ENCODE assay signal across 7 fruit fly cellular contexts in the genomic region with DNA sequence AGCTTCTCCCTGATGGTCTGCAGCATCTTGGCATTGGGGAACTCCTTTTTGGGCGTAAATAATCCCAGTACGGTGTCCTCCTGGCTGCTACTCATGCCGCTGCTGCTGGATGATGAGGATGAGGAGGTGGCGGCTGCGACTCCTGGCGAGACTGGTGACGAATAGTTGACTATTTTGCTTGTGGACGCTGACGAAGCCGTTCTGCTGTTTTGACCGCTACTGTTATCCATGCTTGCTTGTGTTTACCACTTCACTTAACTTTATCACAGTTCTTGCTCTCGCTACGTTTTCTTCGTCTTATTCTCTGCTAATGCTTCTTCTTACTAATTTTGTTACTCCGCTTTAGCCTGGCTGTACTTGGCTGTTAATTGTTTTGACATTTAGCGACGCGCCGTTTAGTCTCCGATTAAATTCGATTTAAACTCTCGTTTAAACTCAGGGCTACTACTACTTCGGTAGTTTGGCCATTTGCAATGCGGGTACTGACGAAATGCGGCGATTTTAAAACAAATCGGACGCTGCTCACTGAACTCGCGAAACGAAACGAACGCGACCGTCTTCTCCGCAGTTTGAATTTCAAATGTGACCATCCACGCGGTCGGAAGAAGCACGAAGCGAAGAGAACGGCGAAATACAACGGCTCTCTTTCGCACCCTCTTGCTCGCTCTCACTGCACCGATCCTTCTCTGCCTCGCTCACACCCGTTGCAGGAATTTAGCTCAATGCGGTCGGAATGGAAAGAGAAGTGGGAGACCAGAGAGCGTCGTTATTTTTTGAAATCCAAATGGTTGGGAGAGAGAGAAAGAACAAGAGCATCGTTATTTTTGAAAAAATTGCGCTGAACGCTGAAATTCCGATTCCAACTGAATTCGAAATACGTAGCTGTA.
TF ChIP-seq lines count a peak whose summit lies in the region.

Gene trbl (minus strand): TSS at position 584 of the 887 bp plus-strand sequence.

- TF ChIP-seq CTCF in whole organism, embryonic (GFP tag; optimal IDR thresholded peaks at IDR 0.05; lab: Kevin White, UChicago) = peak; percentile 36

TF ChIP-seq in Kc167, 6 proteins besides CTCF, POLR2A, EP300 and RAD21:
- TF ChIP-seq psq (optimal IDR thresholded peaks at IDR 0.05; lab: Kevin White, UChicago) (peak; percentile 89), insv (optimal IDR thresholded peaks at IDR 0.05; lab: Kevin White, UChicago) (peak; percentile 92), Sin3A (optimal IDR thresholded peaks at IDR 0.05; lab: Kevin White, UChicago) (no peak), ttk (optimal IDR thresholded peaks at IDR 0.05; lab: Kevin White, UChicago) (no peak)

TF ChIP-seq in whole organism, 6 proteins besides CTCF, POLR2A, EP300 and RAD21:
- TF ChIP-seq usp (GFP tag; optimal IDR thresholded peaks at IDR 0.05; lab: Kevin White, UChicago) (no peak), EcR (GFP tag; optimal IDR thresholded peaks at IDR 0.05; lab: Kevin White, UChicago) (no peak), CG8478 (optimal IDR thresholded peaks at IDR 0.05; lab: Kevin White, UChicago) (peak; percentile 27), psq (optimal IDR thresholded peaks at IDR 0.05; lab: Kevin White, UChicago) (peak; percentile 5)

TF ChIP-seq in whole organism, adult, 20 proteins besides CTCF, POLR2A, EP300 and RAD21 (continues in another document):
- no peak for TF ChIP-seq CG1620 (GFP tag; optimal IDR thresholded peaks at IDR 0.05; lab: Kevin White, UChicago)
- TF ChIP-seq CG5204 (GFP tag; optimal IDR thresholded peaks at IDR 0.05; lab: Kevin White, UChicago) = no peak
- TF ChIP-seq cic (GFP tag; optimal IDR thresholded peaks at IDR 0.05; lab: Kevin White, UChicago) = peak; percentile 73
- peak; percentile 54 for TF ChIP-seq CG7045 (GFP tag; optimal IDR thresholded peaks at IDR 0.05; lab: Kevin White, UChicago)
- TF ChIP-seq Crg-1 (GFP tag; optimal IDR thresholded peaks at IDR 0.05; lab: Kevin White, UChicago) = peak; percentile 14
- TF ChIP-seq pad (GFP tag; optimal IDR thresholded peaks at IDR 0.05; lab: Kevin White, UChicago) = peak; percentile 24
- TF ChIP-seq ovo (GFP tag; optimal IDR thresholded peaks at IDR 0.05; lab: Kevin White, UChicago) = peak; percentile 62
- TF ChIP-seq CG14711 (tag; optimal IDR thresholded peaks at IDR 0.05; lab: Kevin White, UChicago) = peak; percentile 21
- no peak for TF ChIP-seq Clk (GFP tag; optimal IDR thresholded peaks at IDR 0.05; lab: Kevin White, UChicago)
- TF ChIP-seq Hr96 (GFP tag; optimal IDR thresholded peaks at IDR 0.05; lab: Kevin White, UChicago) = no peak
- peak; percentile 70 for TF ChIP-seq bab1 (GFP tag; optimal IDR thresholded peaks at IDR 0.05; lab: Kevin White, UChicago)
- TF ChIP-seq Mnt (GFP tag; optimal IDR thresholded peaks at IDR 0.05; lab: Kevin White, UChicago) = peak; percentile 94
- peak; percentile 64 for TF ChIP-seq CG33017 (tag; optimal IDR thresholded peaks at IDR 0.05; lab: Kevin White, UChicago)
- no peak for TF ChIP-seq cnc (optimal IDR thresholded peaks at IDR 0.05; lab: Kevin White, UChicago)
- no peak for TF ChIP-seq toe (GFP tag; optimal IDR thresholded peaks at IDR 0.05; lab: Kevin White, UChicago)

TF ChIP-seq in whole organism, embryonic, 481 proteins besides CTCF, POLR2A, EP300 and RAD21 (continues in another document):
- TF ChIP-seq run (tag; optimal IDR thresholded peaks at IDR 0.05; lab: Kevin White, UChicago) (peak; percentile 45), Dip3 (GFP tag; optimal IDR thresholded peaks at IDR 0.05; lab: Kevin White, UChicago) (no peak), insv (GFP tag; optimal IDR thresholded peaks at IDR 0.05; lab: Kevin White, UChicago) (peak in 1 of 2 experiments; percentile 72), Camta (GFP tag; optimal IDR thresholded peaks at IDR 0.05; lab: Kevin White, UChicago) (no peak), gcm (GFP tag; optimal IDR thresholded peaks at IDR 0.05; lab: Kevin White, UChicago) (peak; percentile 80), CG33557 (GFP tag; optimal IDR thresholded peaks at IDR 0.05; lab: Kevin White, UChicago) (no peak), CG30431 (GFP tag; optimal IDR thresholded peaks at IDR 0.05; lab: Kevin White, UChicago) (no peak), phol (tag; optimal IDR thresholded peaks at IDR 0.05; lab: Kevin White, UChicago) (no peak), Usf (GFP tag; optimal IDR thresholded peaks at IDR 0.05; lab: Kevin White, UChicago) (no peak), Dfd (GFP tag; optimal IDR thresholded peaks at IDR 0.05; lab: Kevin White, UChicago) (no peak), vfl (GFP tag; optimal IDR thresholded peaks at IDR 0.05; lab: Kevin White, UChicago) (no peak), CG9437 (GFP tag; optimal IDR thresholded peaks at IDR 0.05; lab: Kevin White, UChicago) (peak; percentile 47), ranshi (GFP tag; IDR thresholded peaks at IDR 0.05; lab: Robert Waterston, UW) (0 out of 2 replicates have a peak, but pooled peaks have one; percentile 7), CoRest (tag; optimal IDR thresholded peaks at IDR 0.05; lab: Kevin White, UChicago) (no peak), HLHmδ (GFP tag; optimal IDR thresholded peaks at IDR 0.05; lab: Kevin White, UChicago) (peak; percentile 60)

TF ChIP-seq in whole organism, prepupa, 60 proteins besides CTCF, POLR2A, EP300 and RAD21 (continues in another document):
- TF ChIP-seq Sox14 (GFP tag; optimal IDR thresholded peaks at IDR 0.05; lab: Kevin White, UChicago) (peak; percentile 29), CG9139 (GFP tag; optimal IDR thresholded peaks at IDR 0.05; lab: Kevin White, UChicago) (no peak), CG6792 (GFP tag; optimal IDR thresholded peaks at IDR 0.05; lab: Kevin White, UChicago) (no peak), CG3032 (tag; optimal IDR thresholded peaks at IDR 0.05; lab: Kevin White, UChicago) (no peak), ss (GFP tag; optimal IDR thresholded peaks at IDR 0.05; lab: Kevin White, UChicago) (peak; percentile 12 to 21), CG1621 (tag; optimal IDR thresholded peaks at IDR 0.05; lab: Kevin White, UChicago) (peak; percentile 53), esn (GFP tag; optimal IDR thresholded peaks at IDR 0.05; lab: Kevin White, UChicago) (no peak), CG11762 (GFP tag; optimal IDR thresholded peaks at IDR 0.05; lab: Kevin White, UChicago; ENCODE audit: insufficient read depth) (no peak), Gug (GFP tag; IDR thresholded peaks at IDR 0.05; lab: Robert Waterston, UW) (no peak), CG8632 (GFP tag; optimal IDR thresholded peaks at IDR 0.05; lab: Kevin White, UChicago) (no peak), fd85E (GFP tag; optimal IDR thresholded peaks at IDR 0.05; lab: Kevin White, UChicago) (peak; percentile 30), CG34406 (GFP tag; optimal IDR thresholded peaks at IDR 0.05; lab: Kevin White, UChicago) (no peak), Blimp-1 (GFP tag; optimal IDR thresholded peaks at IDR 0.05; lab: Kevin White, UChicago) (no peak), CG3919 (GFP tag; optimal IDR thresholded peaks at IDR 0.05; lab: Kevin White, UChicago) (peak; percentile 30), salr (GFP tag; optimal IDR thresholded peaks at IDR 0.05; lab: Kevin White, UChicago) (no peak)

TF ChIP-seq in whole organism, pupa, 21 proteins besides CTCF, POLR2A, EP300 and RAD21 (continues in another document):
- peak; percentile 25 for TF ChIP-seq Snoo (tag; optimal IDR thresholded peaks at IDR 0.05; lab: Kevin White, UChicago)
- no peak for TF ChIP-seq CG8301 (tag; optimal IDR thresholded peaks at IDR 0.05; lab: Kevin White, UChicago)
- no peak for TF ChIP-seq CG10348 (GFP tag; IDR thresholded peaks at IDR 0.05; lab: Robert Waterston, UW)
- peak; percentile 59 for TF ChIP-seq CG12605 (GFP tag; IDR thresholded peaks at IDR 0.05; lab: Robert Waterston, UW)
- peak; percentile 42; the same call in 1 of the 2 replicates for TF ChIP-seq Ets98B (GFP tag; IDR thresholded peaks at IDR 0.05; lab: Robert Waterston, UW)
- no peak for TF ChIP-seq CG14655 (GFP tag; optimal IDR thresholded peaks at IDR 0.05; lab: Kevin White, UChicago)
- TF ChIP-seq CG8159 (tag; optimal IDR thresholded peaks at IDR 0.05; lab: Kevin White, UChicago) = no peak
- peak; percentile 28 for TF ChIP-seq CG13204 (GFP tag; optimal IDR thresholded peaks at IDR 0.05; lab: Kevin White, UChicago)
- TF ChIP-seq CG4496 (GFP tag; IDR thresholded peaks at IDR 0.05; lab: Robert Waterston, UW) = peak; percentile 74; the same call in 2 of the 3 replicates
- no peak for TF ChIP-seq CG34367 (tag; optimal IDR thresholded peaks at IDR 0.05; lab: Kevin White, UChicago)
- TF ChIP-seq gl (tag; optimal IDR thresholded peaks at IDR 0.05; lab: Kevin White, UChicago) = no peak
- peak; percentile 31; the same call in 1 of the 2 replicates for TF ChIP-seq CG32121 (GFP tag; IDR thresholded peaks at IDR 0.05; lab: Robert Waterston, UW)
- TF ChIP-seq CG15710 (tag; optimal IDR thresholded peaks at IDR 0.05; lab: Kevin White, UChicago) = no peak
- no peak for TF ChIP-seq CG17806 (tag; optimal IDR thresholded peaks at IDR 0.05; lab: Kevin White, UChicago)
- TF ChIP-seq Pif1A (GFP tag; optimal IDR thresholded peaks at IDR 0.05; lab: Kevin White, UChicago) = no peak
- peak; percentile 4 for TF ChIP-seq Pif1B (GFP tag; optimal IDR thresholded peaks at IDR 0.05; lab: Kevin White, UChicago)

TF ChIP-seq in whole organism, wandering third instar larva, 38 proteins besides CTCF, POLR2A, EP300 and RAD21 (continues in another document):
- TF ChIP-seq Vsx2 (GFP tag; optimal IDR thresholded peaks at IDR 0.05; lab: Kevin White, UChicago; ENCODE audit: partially characterized antibody) (peak; percentile 87), dmrt93B (GFP tag; optimal IDR thresholded peaks at IDR 0.05; lab: Kevin White, UChicago) (no peak), tai (GFP tag; optimal IDR thresholded peaks at IDR 0.05; lab: Kevin White, UChicago) (no peak), woc (GFP tag; optimal IDR thresholded peaks at IDR 0.05; lab: Kevin White, UChicago) (no peak), rgr (GFP tag; optimal IDR thresholded peaks at IDR 0.05; lab: Kevin White, UChicago) (peak; percentile 33), Sp1 (GFP tag; optimal IDR thresholded peaks at IDR 0.05; lab: Kevin White, UChicago) (peak; percentile 44), br (GFP tag; optimal IDR thresholded peaks at IDR 0.05; lab: Kevin White, UChicago) (no peak), Mio (GFP tag; optimal IDR thresholded peaks at IDR 0.05; lab: Kevin White, UChicago) (no peak), Hr83 (GFP tag; optimal IDR thresholded peaks at IDR 0.05; lab: Kevin White, UChicago; ENCODE audit: poor library complexity, severe bottlenecking) (peak; percentile 54), HLH106 (tag; optimal IDR thresholded peaks at IDR 0.05; lab: Kevin White, UChicago) (no peak), Hnf4 (GFP tag; optimal IDR thresholded peaks at IDR 0.05; lab: Kevin White, UChicago) (no peak), sv (GFP tag; optimal IDR thresholded peaks at IDR 0.05; lab: Kevin White, UChicago) (no peak), dl (GFP tag; optimal IDR thresholded peaks at IDR 0.05; lab: Kevin White, UChicago; ENCODE audit: insufficient read depth in 1 of 2, partially characterized antibody in 2 of 2) (peak; percentile 88 to 95), brk (GFP tag; optimal IDR thresholded peaks at IDR 0.05; lab: Kevin White, UChicago) (no peak), fru (GFP tag; optimal IDR thresholded peaks at IDR 0.05; lab: Kevin White, UChicago) (peak; percentile 42), Jra (GFP tag; optimal IDR thresholded peaks at IDR 0.05; lab: Kevin White, UChicago) (no peak), Dif (GFP tag; optimal IDR thresholded peaks at IDR 0.05; lab: Kevin White, UChicago; ENCODE audit: partially characterized antibody) (peak; percentile 97), psq (GFP tag; optimal IDR thresholded peaks at IDR 0.05; lab: Kevin White, UChicago) (peak; percentile 99)
